Worm (Caenorhabditis elegans): ENCODE results near the gene C03B1.5.
A peak's percentile ranks its signal among the peaks of the same experiment; 100 is the strongest.

The C03B1.5 gene

DNA sequence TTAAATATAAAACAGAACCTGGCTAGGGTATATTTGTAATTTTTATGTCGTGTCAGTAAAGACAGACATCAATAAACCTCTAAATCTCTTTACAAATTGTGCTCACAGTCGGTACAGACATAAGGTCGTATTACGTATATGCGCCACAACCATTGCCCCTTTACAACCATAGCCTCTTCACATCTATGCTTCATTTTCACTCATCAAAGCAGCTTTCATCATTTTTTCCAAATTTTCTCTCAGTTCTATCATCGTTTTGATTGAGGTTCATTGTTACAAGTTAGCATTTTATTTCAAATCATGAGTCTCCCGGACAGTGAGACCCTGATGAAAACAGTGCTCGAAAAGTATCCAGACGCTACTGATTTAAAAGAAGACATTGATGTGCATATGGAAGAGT is 8.8 kb downstream of the C03B1.5 start, which contains the start of gene C03B1.4:
Gene C03B1.4 (plus strand): TSS at position 301 of the 400 bp plus-strand sequence.
- TF ChIP-seq mml-1 (tag; optimal IDR thresholded peaks at IDR 0.05) (no peak), ceh-28 (tag; optimal IDR thresholded peaks at IDR 0.05) (no peak), pqm-1 (tag; optimal IDR thresholded peaks at IDR 0.05) (no peak), hmg-11 (tag; optimal IDR thresholded peaks at IDR 0.05) (no peak), ztf-11 (tag; optimal IDR thresholded peaks at IDR 0.05) (no peak), mdl-1 (tag; optimal IDR thresholded peaks at IDR 0.05) (no peak), ztf-4 (tag; optimal IDR thresholded peaks at IDR 0.05) (no peak), nhr-11 (tag; optimal IDR thresholded peaks at IDR 0.05) (no peak), fkh-2 (tag; optimal IDR thresholded peaks at IDR 0.05) (no peak), fkh-10 (GFP tag; optimal IDR thresholded peaks at IDR 0.05) (no peak), daf-12 (tag; optimal IDR thresholded peaks at IDR 0.05) (no peak), snpc-4 (tag; optimal IDR thresholded peaks at IDR 0.05) (no peak), nhr-12 (tag; optimal IDR thresholded peaks at IDR 0.05) (no peak), jun-1 (tag; optimal IDR thresholded peaks at IDR 0.05) (no peak), zag-1 (tag; optimal IDR thresholded peaks at IDR 0.05) (no peak), nhr-23 (tag; optimal IDR thresholded peaks at IDR 0.05) (no peak), ama-1 (optimal IDR thresholded peaks at IDR 0.05) (no peak), aly-2 (tag; optimal IDR thresholded peaks at IDR 0.05) (no peak), lin-39 (tag; optimal IDR thresholded peaks at IDR 0.05) (no peak)

DNA sequence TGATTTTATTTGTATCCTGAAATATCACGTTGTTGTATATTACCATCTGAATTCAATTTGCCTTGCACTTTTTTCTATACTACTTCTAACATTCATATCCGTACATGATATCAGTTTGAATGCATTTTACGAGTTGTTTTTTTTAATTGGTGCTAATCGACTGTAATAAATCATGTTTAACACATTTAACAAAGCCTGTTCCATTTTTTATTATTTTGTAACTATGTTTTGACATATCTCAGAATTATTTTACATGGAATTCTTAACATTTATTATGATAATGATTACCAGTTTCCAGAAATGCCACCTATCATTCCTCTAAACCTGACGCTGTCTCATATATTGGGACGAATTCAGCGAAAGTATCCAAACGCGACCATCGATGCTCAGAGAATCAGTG is 10.3 kb downstream of the C03B1.5 start, which contains the start of gene C03B1.3:
Gene C03B1.3 (plus strand): TSS at position 301 of the 400 bp plus-strand sequence.
- TF ChIP-seq lsy-12 (tag; optimal IDR thresholded peaks at IDR 0.05) (no peak), hmg-11 (tag; optimal IDR thresholded peaks at IDR 0.05) (no peak), fkh-10 (GFP tag; optimal IDR thresholded peaks at IDR 0.05) (no peak), ZK546.5 (tag; optimal IDR thresholded peaks at IDR 0.05) (no peak), unc-62 (GFP tag; optimal IDR thresholded peaks at IDR 0.05) (no peak), ztf-4 (tag; optimal IDR thresholded peaks at IDR 0.05) (no peak), ceh-9 (tag; optimal IDR thresholded peaks at IDR 0.05) (no peak), nhr-43 (tag; optimal IDR thresholded peaks at IDR 0.05; ENCODE audit: poor library complexity, severe bottlenecking) (no peak), mml-1 (tag; optimal IDR thresholded peaks at IDR 0.05) (no peak), zag-1 (tag; optimal IDR thresholded peaks at IDR 0.05) (no peak), egl-27 (tag; optimal IDR thresholded peaks at IDR 0.05) (no peak), snpc-4 (tag; optimal IDR thresholded peaks at IDR 0.05) (no peak), ztf-11 (tag; optimal IDR thresholded peaks at IDR 0.05) (no peak), daf-12 (tag; optimal IDR thresholded peaks at IDR 0.05) (no peak), fos-1 (tag; optimal IDR thresholded peaks at IDR 0.05) (no peak), nhr-76 (tag; optimal IDR thresholded peaks at IDR 0.05) (no peak), jun-1 (tag; optimal IDR thresholded peaks at IDR 0.05) (no peak), aly-2 (tag; optimal IDR thresholded peaks at IDR 0.05) (no peak), elt-3 (tag; optimal IDR thresholded peaks at IDR 0.05) (no peak)

DNA sequence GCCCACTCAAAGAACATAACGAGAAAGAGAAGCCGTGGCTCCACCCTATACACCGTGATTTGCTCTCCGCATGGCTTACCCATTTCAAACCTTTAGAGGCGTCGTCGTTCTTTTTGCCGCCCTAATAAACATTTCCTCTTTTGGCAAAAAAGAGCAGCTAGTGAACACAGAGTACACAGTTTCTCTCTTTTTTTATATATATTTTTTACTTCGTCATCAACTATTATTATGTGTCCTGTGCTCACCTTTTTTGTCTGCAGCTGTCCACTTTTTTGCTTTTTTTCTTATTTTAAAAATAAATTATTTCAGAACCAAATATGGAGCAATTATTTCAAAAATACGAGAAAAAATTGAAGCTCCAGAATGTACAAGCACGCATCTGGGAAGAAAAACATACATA is 14.3 kb downstream of the C03B1.5 start, which contains the start of gene C03B1.2:
Gene C03B1.2 (plus strand): TSS at position 301 of the 400 bp plus-strand sequence.
- no peak for TF ChIP-seq nhr-28 (tag; optimal IDR thresholded peaks at IDR 0.05)
- TF ChIP-seq ceh-28 (tag; optimal IDR thresholded peaks at IDR 0.05): no peak
- TF ChIP-seq hmg-11 (tag; optimal IDR thresholded peaks at IDR 0.05): no peak
- TF ChIP-seq nhr-76 (tag; optimal IDR thresholded peaks at IDR 0.05): no peak
- no peak for TF ChIP-seq sea-2 (GFP tag; optimal IDR thresholded peaks at IDR 0.05)
- no peak for TF ChIP-seq mdl-1 (tag; optimal IDR thresholded peaks at IDR 0.05)
- no peak for TF ChIP-seq mml-1 (tag; optimal IDR thresholded peaks at IDR 0.05)
- no peak for TF ChIP-seq elt-3 (tag; optimal IDR thresholded peaks at IDR 0.05)
- TF ChIP-seq nhr-23 (tag; optimal IDR thresholded peaks at IDR 0.05): no peak
- TF ChIP-seq nhr-25 (tag; optimal IDR thresholded peaks at IDR 0.05): no peak
- TF ChIP-seq eor-1 (tag; optimal IDR thresholded peaks at IDR 0.05): no peak

DNA sequence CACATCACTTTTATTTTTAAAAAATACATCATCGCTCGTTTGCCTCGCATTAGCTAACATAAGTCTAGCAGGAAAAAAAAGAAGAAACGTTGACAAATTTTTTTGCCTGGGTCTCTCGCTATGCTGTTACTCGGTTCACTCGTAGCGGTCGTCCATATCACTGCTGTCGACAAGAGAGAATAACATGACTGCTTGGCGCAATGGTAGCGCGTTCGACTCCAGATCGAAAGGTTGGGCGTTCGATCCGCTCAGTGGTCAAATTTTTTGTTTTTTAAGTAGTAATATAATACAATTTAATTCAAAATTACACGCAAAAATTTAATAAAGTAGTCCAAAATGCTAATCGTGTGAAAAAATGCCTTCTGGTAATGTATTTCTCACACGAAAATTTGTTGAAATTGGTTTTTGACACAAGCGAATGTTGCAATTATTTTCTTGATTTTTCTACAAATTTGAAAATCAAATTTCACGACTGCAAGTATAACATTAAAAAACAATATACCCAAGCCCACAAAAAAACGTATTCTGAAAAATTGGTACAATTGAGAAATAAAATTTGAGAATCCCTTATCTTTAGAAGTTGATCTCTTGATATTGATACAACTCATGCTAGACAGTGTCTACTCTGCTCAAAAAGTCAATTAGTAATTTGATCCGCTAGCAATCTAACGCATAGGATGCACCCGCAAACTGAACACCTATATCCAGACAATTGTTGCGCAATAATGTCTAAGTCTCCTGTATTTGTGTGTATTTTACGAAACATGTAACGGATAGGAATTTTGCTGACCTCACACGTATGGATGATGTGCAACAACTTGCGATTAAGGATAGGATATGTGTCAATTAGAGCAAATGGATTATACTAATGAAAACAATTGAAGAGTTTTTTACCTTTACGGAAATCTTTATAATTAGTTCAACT is 16.1 kb downstream of the C03B1.5 start:
- TF ChIP-seq nhr-43 (tag; optimal IDR thresholded peaks at IDR 0.05; ENCODE audit: poor library complexity, severe bottlenecking) (no peak), R02D3.7 (tag; optimal IDR thresholded peaks at IDR 0.05) (no peak), nhr-23 (tag; optimal IDR thresholded peaks at IDR 0.05) (peak; percentile 36), nfya-1 (tag; optimal IDR thresholded peaks at IDR 0.05; ENCODE audit: insufficient read depth) (peak; percentile 57), egl-27 (tag; optimal IDR thresholded peaks at IDR 0.05) (no peak), nhr-237 (tag; optimal IDR thresholded peaks at IDR 0.05) (no peak), ztf-4 (tag; optimal IDR thresholded peaks at IDR 0.05) (no peak), snpc-4 (tag; optimal IDR thresholded peaks at IDR 0.05) (no peak), lin-39 (tag; optimal IDR thresholded peaks at IDR 0.05) (peak; percentile 68), ztf-11 (tag; optimal IDR thresholded peaks at IDR 0.05) (no peak), pha-4 (tag; optimal IDR thresholded peaks at IDR 0.05) (peak; percentile 49), elt-3 (tag; optimal IDR thresholded peaks at IDR 0.05) (no peak), nhr-76 (tag; optimal IDR thresholded peaks at IDR 0.05) (no peak), pqm-1 (tag; optimal IDR thresholded peaks at IDR 0.05) (peak; percentile 26), mdl-1 (tag; optimal IDR thresholded peaks at IDR 0.05) (no peak), egl-5 (tag; optimal IDR thresholded peaks at IDR 0.05) (peak; percentile 54), unc-39 (tag; optimal IDR thresholded peaks at IDR 0.05) (no peak), fkh-10 (GFP tag; optimal IDR thresholded peaks at IDR 0.05) (no peak), ama-1 (optimal IDR thresholded peaks at IDR 0.05) (no peak), daf-12 (tag; optimal IDR thresholded peaks at IDR 0.05) (no peak), mml-1 (tag; optimal IDR thresholded peaks at IDR 0.05) (no peak), nhr-12 (tag; optimal IDR thresholded peaks at IDR 0.05) (no peak), fos-1 (tag; optimal IDR thresholded peaks at IDR 0.05) (no peak), ceh-82 (tag; optimal IDR thresholded peaks at IDR 0.05) (peak; percentile 33), skn-1 (tag; optimal IDR thresholded peaks at IDR 0.05) (peak; percentile 26), elt-2 (tag; optimal IDR thresholded peaks at IDR 0.05) (peak; percentile 29), zag-1 (tag; optimal IDR thresholded peaks at IDR 0.05) (no peak), lsy-12 (tag; optimal IDR thresholded peaks at IDR 0.05) (no peak)

Data from whole organism, L3 larva.